Fruit fly (Drosophila melanogaster) whole organism, embryonic: Measurements from ENCODE around the gene r2d2.
A peak's percentile ranks its signal among the peaks of the same experiment; 100 is the strongest.

Experiments used
- ATbp ChIP-seq: fragments of 200-800 bp; sonication (Bioruptor generic); optimal IDR thresholded peaks from 2 replicates; lab custom pipeline; 2017; ENCODE audit warnings: missing biosample characterization, mild to moderate bottlenecking, missing genetic modification characterization, missing genetic modification reagents
- CG10321 ChIP-seq: fragments of 200-800 bp; sonication (Bioruptor generic); IDR thresholded peaks from 2 replicates; pipeline ENCODE4 v1.3.6; 2022; ENCODE audit warnings: missing biosample characterization, missing genetic modification characterization
- CG10565 ChIP-seq: fragments of 200-800 bp; sonication (Bioruptor generic); optimal IDR thresholded peaks from 3 replicates; lab custom pipeline; 2016; ENCODE audit warnings: missing biosample characterization, mild to moderate bottlenecking, missing genetic modification characterization
- CG10654 ChIP-seq: fragments of 200-800 bp; sonication (Bioruptor generic); optimal IDR thresholded peaks from 2 replicates; lab custom pipeline; 2016; ENCODE audit warnings: missing biosample characterization, missing genetic modification characterization
- CG14050 ChIP-seq: fragments of 200-800 bp; sonication (Bioruptor generic); IDR thresholded peaks from 3 replicates; pipeline ENCODE4 v1.3.6; 2022; ENCODE audit warnings: missing biosample characterization, missing genetic modification characterization
- CG15601 ChIP-seq: fragments of 200-800 bp; sonication (Bioruptor generic); optimal IDR thresholded peaks from 3 replicates; lab custom pipeline; 2019; ENCODE audit warnings: missing biosample characterization, mild to moderate bottlenecking, missing genetic modification characterization, moderate library complexity
- CG1603 ChIP-seq: fragments of 200-800 bp; sonication (Bioruptor generic); optimal IDR thresholded peaks from 2 replicates; lab custom pipeline; 2019; ENCODE audit warnings: missing biosample characterization, mild to moderate bottlenecking, missing genetic modification characterization, moderate library complexity
- CG16813 ChIP-seq: fragments of 200-800 bp; sonication (Bioruptor generic); IDR thresholded peaks from 3 replicates; pipeline ENCODE4 v1.3.6; 2022; ENCODE audit warnings: missing biosample characterization, missing genetic modification characterization; ENCODE audit not compliant: partially characterized antibody
- CG2875 ChIP-seq: fragments of 200-800 bp; sonication (Bioruptor generic); optimal IDR thresholded peaks from 2 replicates; lab custom pipeline; 2017; ENCODE audit warnings: missing biosample characterization, mild to moderate bottlenecking, missing genetic modification characterization, missing genetic modification reagents
- CG2889 ChIP-seq: fragments of 200-800 bp; sonication (Bioruptor generic); IDR thresholded peaks from 3 replicates; pipeline ENCODE4 v1.3.6; 2022; ENCODE audit warnings: missing biosample characterization, missing genetic modification characterization
- CG30020 ChIP-seq: fragments of 200-800 bp; optimal IDR thresholded peaks from 2 replicates; lab custom pipeline; 2019; ENCODE audit warnings: missing biosample characterization, mild to moderate bottlenecking, missing genetic modification characterization, moderate library complexity
- CG32532 ChIP-seq: fragments of 200-800 bp; sonication (Bioruptor generic); IDR thresholded peaks from 2 replicates; pipeline ENCODE4 v1.3.6; 2022; ENCODE audit warnings: missing biosample characterization, missing genetic modification characterization
- CG32772 ChIP-seq: fragments of 200-800 bp; sonication (Bioruptor generic); IDR thresholded peaks from 2 replicates; pipeline ENCODE4 v1.3.6; 2022; ENCODE audit warnings: missing biosample characterization, missing genetic modification characterization
- CG6272 ChIP-seq: fragments of 200-800 bp; sonication (Bioruptor generic); IDR thresholded peaks from 2 replicates; pipeline ENCODE4 v1.3.6; 2022; ENCODE audit warnings: missing biosample characterization, missing genetic modification characterization
- CG6765 ChIP-seq: fragments of 200-800 bp; sonication (Bioruptor generic); optimal IDR thresholded peaks from 3 replicates; lab custom pipeline; 2017; ENCODE audit warnings: missing biosample characterization, mild to moderate bottlenecking, missing genetic modification characterization
- D19A ChIP-seq: fragments of 200-800 bp; optimal IDR thresholded peaks from 3 replicates; lab custom pipeline; 2019; ENCODE audit warnings: missing biosample characterization, mild to moderate bottlenecking, missing genetic modification characterization, moderate library complexity
- Dad ChIP-seq: fragments of 200-800 bp; sonication (Bioruptor generic); optimal IDR thresholded peaks from 3 replicates; lab custom pipeline; 2016; ENCODE audit warnings: missing biosample characterization, missing genetic modification characterization
- Dip3 ChIP-seq: fragments of 200-800 bp; sonication (Bioruptor generic); optimal IDR thresholded peaks from 3 replicates; lab custom pipeline; 2016; ENCODE audit warnings: missing biosample characterization, missing genetic modification characterization
- Doc2 ChIP-seq: fragments of 200-800 bp; sonication (Bioruptor generic); IDR thresholded peaks from 2 replicates; pipeline ENCODE4 v1.3.6; 2022; ENCODE audit warnings: missing biosample characterization, missing genetic modification characterization
- Dref ChIP-seq: fragments of 200-800 bp; sonication (Bioruptor generic); IDR thresholded peaks from 2 replicates; pipeline ENCODE4 v1.3.6; 2022; ENCODE audit warnings: missing biosample characterization, missing genetic modification characterization
- Drgx ChIP-seq: fragments of 200-800 bp; sonication (Bioruptor generic); IDR thresholded peaks from 2 replicates; pipeline ENCODE4 v1.3.6; 2022; ENCODE audit warnings: missing biosample characterization, missing genetic modification characterization
- HmgZ ChIP-seq: fragments of 200-800 bp; sonication (Bioruptor generic); optimal IDR thresholded peaks from 2 replicates; lab custom pipeline; 2018; ENCODE audit warnings: missing biosample characterization, mild to moderate bottlenecking, missing genetic modification characterization
- NC2β ChIP-seq: fragments of 200-800 bp; sonication (Bioruptor generic); optimal IDR thresholded peaks from 2 replicates; lab custom pipeline; 2016; ENCODE audit warnings: missing biosample characterization, missing genetic modification characterization
- Nf-YB ChIP-seq: fragments of 200-800 bp; sonication (Bioruptor generic); optimal IDR thresholded peaks from 3 replicates; lab custom pipeline; 2019; ENCODE audit warnings: missing biosample characterization, mild to moderate bottlenecking, missing genetic modification characterization, moderate library complexity
- Oaz ChIP-seq: fragments of 200-800 bp; sonication (Bioruptor generic); IDR thresholded peaks from 2 replicates; pipeline ENCODE4 v1.3.6; 2022; ENCODE audit warnings: missing biosample characterization, missing genetic modification characterization
- Oli ChIP-seq: fragments of 200-800 bp; sonication (Bioruptor generic); optimal IDR thresholded peaks from 2 replicates; lab custom pipeline; 2018; ENCODE audit warnings: missing biosample characterization, mild to moderate bottlenecking, missing genetic modification characterization, moderate library complexity
- PHDP ChIP-seq: fragments of 200-800 bp; sonication (Bioruptor generic); optimal IDR thresholded peaks from 3 replicates; lab custom pipeline; 2018; ENCODE audit warnings: missing biosample characterization, mild to moderate bottlenecking, missing genetic modification characterization, moderate library complexity
- Pdp1 ChIP-seq, 2 experiments: fragments of 200-800 bp; sonication (Bioruptor generic); optimal IDR thresholded peaks; 3 replicates each; lab custom pipeline; 2016; ENCODE audit warnings: missing biosample characterization in 2 of 2, missing genetic modification characterization in 2 of 2, mild to moderate bottlenecking in 1 of 2, moderate library complexity in 1 of 2
- Six4 ChIP-seq: fragments of 200-800 bp; sonication (Bioruptor generic); optimal IDR thresholded peaks from 2 replicates; lab custom pipeline; 2016; ENCODE audit warnings: missing biosample characterization, missing genetic modification characterization
- Sox102F ChIP-seq: fragments of 200-800 bp; sonication (Bioruptor generic); optimal IDR thresholded peaks from 2 replicates; lab custom pipeline; 2018; ENCODE audit warnings: missing biosample characterization, mild to moderate bottlenecking, missing genetic modification characterization, moderate library complexity
- Sry-β ChIP-seq: fragments of 200-800 bp; sonication (Bioruptor generic); optimal IDR thresholded peaks from 2 replicates; lab custom pipeline; 2018; ENCODE audit warnings: missing biosample characterization, mild to moderate bottlenecking, missing genetic modification characterization, moderate library complexity
- ab ChIP-seq: fragments of 200-800 bp; sonication (Bioruptor generic); optimal IDR thresholded peaks from 2 replicates; lab custom pipeline; 2016; ENCODE audit warnings: missing biosample characterization, missing genetic modification characterization
- ac ChIP-seq: fragments of 200-800 bp; sonication (Bioruptor generic); optimal IDR thresholded peaks from 3 replicates; lab custom pipeline; 2017; ENCODE audit warnings: missing biosample characterization, mild to moderate bottlenecking, missing genetic modification characterization
- bigmax ChIP-seq: fragments of 200-800 bp; sonication (Bioruptor generic); optimal IDR thresholded peaks from 2 replicates; lab custom pipeline; 2018; ENCODE audit warnings: missing biosample characterization, mild to moderate bottlenecking, missing genetic modification characterization
- cas ChIP-seq: fragments of 200-800 bp; sonication (Bioruptor generic); IDR thresholded peaks from 2 replicates; pipeline ENCODE4 v1.3.6; 2022; ENCODE audit warnings: missing biosample characterization, missing genetic modification characterization
- cato ChIP-seq: fragments of 200-800 bp; sonication (Bioruptor generic); optimal IDR thresholded peaks from 2 replicates; lab custom pipeline; 2016; ENCODE audit warnings: missing biosample characterization, missing genetic modification characterization, borderline replicate concordance
- chif ChIP-seq, 2 experiments: fragments of 200-800 bp; sonication (Bioruptor generic); optimal IDR thresholded peaks; 3 replicates each; lab custom pipeline; 2016; ENCODE audit warnings: missing biosample characterization in 2 of 2, missing genetic modification characterization in 2 of 2
- esg ChIP-seq: fragments of 200-800 bp; sonication (Bioruptor generic); conservative IDR thresholded peaks from 2 replicates; pipeline ENCODE4 v1.3.6; 2022; ENCODE audit warnings: missing biosample characterization, missing genetic modification characterization
- h ChIP-seq: fragments of >200 bp; optimal IDR thresholded peaks from 2 replicates; lab custom pipeline; 2017
- knrl ChIP-seq: fragments of 200-800 bp; sonication (Bioruptor generic); IDR thresholded peaks from 3 replicates; pipeline ENCODE4 v1.3.6; 2022; ENCODE audit warnings: missing biosample characterization, missing genetic modification characterization; ENCODE audit not compliant: partially characterized antibody
- mirr ChIP-seq: fragments of 200-800 bp; sonication (Bioruptor generic); optimal IDR thresholded peaks from 3 replicates; lab custom pipeline; 2018; ENCODE audit warnings: missing biosample characterization, mild to moderate bottlenecking, missing genetic modification characterization
- mld ChIP-seq: fragments of 200-800 bp; sonication (Bioruptor generic); IDR thresholded peaks from 3 replicates; pipeline ENCODE4 v1.3.6; 2022; ENCODE audit warnings: missing biosample characterization, missing genetic modification characterization; ENCODE audit not compliant: partially characterized antibody
- nerfin-2 ChIP-seq: fragments of 200-800 bp; sonication (Bioruptor generic); IDR thresholded peaks from 2 replicates; pipeline ENCODE4 v1.3.6; 2022; ENCODE audit warnings: missing biosample characterization, missing genetic modification characterization; ENCODE audit not compliant: partially characterized antibody
- pfk ChIP-seq: fragments of 200-800 bp; sonication (Bioruptor generic); optimal IDR thresholded peaks from 2 replicates; lab custom pipeline; 2018; ENCODE audit warnings: missing biosample characterization, mild to moderate bottlenecking, missing genetic modification characterization, moderate library complexity
- sob ChIP-seq: fragments of 200-800 bp; sonication (Bioruptor generic); IDR thresholded peaks from 2 replicates; pipeline ENCODE4 v1.3.6; 2022; ENCODE audit warnings: missing biosample characterization, missing genetic modification characterization
- tio ChIP-seq: fragments of 200-800 bp; sonication (Bioruptor generic); optimal IDR thresholded peaks from 2 replicates; lab custom pipeline; 2017; ENCODE audit warnings: missing biosample characterization, missing genetic modification characterization, inconsistent platforms
- tna ChIP-seq: fragments of 200-800 bp; sonication (Bioruptor generic); IDR thresholded peaks from 2 replicates; pipeline ENCODE4 v1.3.6; 2022; ENCODE audit warnings: missing biosample characterization, missing genetic modification characterization; ENCODE audit not compliant: partially characterized antibody
- tup ChIP-seq: fragments of 200-800 bp; sonication (Bioruptor generic); optimal IDR thresholded peaks from 2 replicates; lab custom pipeline; 2016; ENCODE audit warnings: missing biosample characterization, mild to moderate bottlenecking, missing genetic modification characterization, moderate library complexity
- unc-4 ChIP-seq: fragments of 200-800 bp; sonication (Bioruptor generic); IDR thresholded peaks from 2 replicates; pipeline ENCODE4 v1.3.6; 2022; ENCODE audit warnings: missing biosample characterization, missing genetic modification characterization; ENCODE audit not compliant: partially characterized antibody
- unpg ChIP-seq: fragments of 200-800 bp; sonication (Bioruptor generic); optimal IDR thresholded peaks from 3 replicates; lab custom pipeline; 2018; ENCODE audit warnings: missing biosample characterization, mild to moderate bottlenecking, missing genetic modification characterization, moderate library complexity

The r2d2 gene

DNA sequence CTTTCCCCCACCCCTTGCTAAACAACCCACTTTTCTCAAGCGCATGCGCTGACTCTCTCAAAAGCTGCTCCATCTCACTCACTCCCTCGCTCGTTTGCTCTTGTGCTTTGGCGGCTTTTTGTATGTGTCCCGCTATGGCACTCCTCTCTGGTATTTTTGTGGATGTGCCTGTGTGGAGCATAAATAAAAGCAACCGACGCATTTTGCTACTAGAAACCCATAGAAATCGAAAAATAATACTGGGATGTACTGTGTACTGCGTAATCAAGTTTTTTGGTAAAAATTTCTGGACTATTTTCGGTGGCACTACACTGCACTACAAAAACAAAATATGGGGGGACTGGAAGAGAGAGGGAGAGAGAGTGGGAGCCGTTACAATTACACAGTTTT lies 9.7 kb downstream of the r2d2 start (continued):
- TF ChIP-seq CG32772 (GFP tag; lab: Robert Waterston, UW) (no peak), ac (GFP tag; lab: Kevin White, UChicago) (no peak), CG10565 (GFP tag; lab: Kevin White, UChicago) (no peak), h (no peak), Dref (GFP tag; lab: Robert Waterston, UW) (0 out of 2 replicates have a peak, but pooled peaks have one; percentile 35), cato (GFP tag; lab: Kevin White, UChicago) (no peak), Sox102F (GFP tag; lab: Kevin White, UChicago) (no peak), mld (GFP tag; lab: Robert Waterston, UW) (no peak), ATbp (GFP tag; lab: Kevin White, UChicago) (no peak), Dad (GFP tag; lab: Kevin White, UChicago) (no peak), pfk (GFP tag; lab: Kevin White, UChicago) (peak; percentile 40), CG2889 (GFP tag; lab: Robert Waterston, UW) (peak; percentile 29; the same call in 1 of the 3 replicates), cas (no peak), chif (GFP tag; optimal IDR thresholded peaks at IDR 0.05; lab: Kevin White, UChicago) (no peak), Six4 (GFP tag; lab: Kevin White, UChicago) (no peak), CG6272 (GFP tag; lab: Robert Waterston, UW) (no peak), Oaz (GFP tag; lab: Robert Waterston, UW) (no peak), Drgx (GFP tag; lab: Robert Waterston, UW) (no peak; the same call in 1 of the 2 replicates), Nf-YB (GFP tag; lab: Kevin White, UChicago) (no peak), CG14050 (GFP tag; lab: Robert Waterston, UW) (no peak), tna (GFP tag; lab: Robert Waterston, UW) (no peak), nerfin-2 (GFP tag; lab: Robert Waterston, UW) (peak; percentile 26; the same call in 1 of the 2 replicates), CG15601 (tag; lab: Kevin White, UChicago) (no peak), CG16813 (GFP tag; lab: Robert Waterston, UW) (no peak), Oli (tag; lab: Kevin White, UChicago) (no peak), CG2875 (GFP tag; lab: Kevin White, UChicago) (no peak), Dip3 (no peak), knrl (GFP tag; lab: Robert Waterston, UW) (no peak), Doc2 (GFP tag; lab: Robert Waterston, UW) (no peak), bigmax (GFP tag; lab: Kevin White, UChicago) (no peak), tup (GFP tag; lab: Kevin White, UChicago) (no peak), unc-4 (GFP tag; lab: Robert Waterston, UW) (peak; percentile 17; the same call in 1 of the 2 replicates), ab (GFP tag; lab: Kevin White, UChicago) (no peak), PHDP (tag; lab: Kevin White, UChicago) (no peak), sob (GFP tag; lab: Robert Waterston, UW) (0 out of 2 replicates have a peak, but pooled peaks have one; percentile 25), Sry-β (GFP tag; lab: Kevin White, UChicago) (no peak), Pdp1 (GFP tag; optimal IDR thresholded peaks at IDR 0.05; lab: Kevin White, UChicago) (peak in 1 of 2 experiments; percentile 92), NC2β (GFP tag; lab: Kevin White, UChicago) (no peak), mirr (GFP tag; lab: Kevin White, UChicago) (peak; percentile 89), CG10654 (GFP tag; lab: Kevin White, UChicago) (no peak), D19A (tag; lab: Kevin White, UChicago) (no peak), esg (GFP tag; lab: Robert Waterston, UW) (no peak), CG1603 (tag; lab: Kevin White, UChicago) (no peak), CG10321 (GFP tag; lab: Robert Waterston, UW) (no peak), unpg (GFP tag; lab: Kevin White, UChicago) (no peak), HmgZ (peak; percentile 69), CG6765 (GFP tag; lab: Kevin White, UChicago) (no peak), CG30020 (no peak), CG32532 (GFP tag; lab: Robert Waterston, UW) (peak; percentile 55; the same call in 1 of the 2 replicates), tio (GFP tag; lab: Kevin White, UChicago) (no peak)
